Fruit fly (Drosophila melanogaster): Measurements from ENCODE around the gene bur.

The bur gene

dm6 chr2L:21163311-21163842, 16.1 kb downstream of the bur start, which contains the start of gene Noc2 (continued):
- TF ChIP-seq CG34422 (GFP tag; IDR thresholded peaks at IDR 0.05) (peak; percentile 60; the same call in 2 of the 3 replicates), CG14710 (tag; optimal IDR thresholded peaks at IDR 0.05) (peak; percentile 54), chm (GFP tag; IDR thresholded peaks at IDR 0.05) (no peak), CG3065 (GFP tag; optimal IDR thresholded peaks at IDR 0.05) (peak; percentile 2), CG31365 (tag; optimal IDR thresholded peaks at IDR 0.05) (no peak), D19B (GFP tag; optimal IDR thresholded peaks at IDR 0.05) (no peak), pan (optimal IDR thresholded peaks at IDR 0.05) (no peak), pan (GFP tag; optimal IDR thresholded peaks at IDR 0.05 in 1 of 2, IDR thresholded peaks at IDR 0.05 in 1 of 2) (peak in 1 of 2 experiments; percentile 53), klu (GFP tag; IDR thresholded peaks at IDR 0.05) (0 out of 2 replicates have a peak, but pooled peaks have one; percentile 27), dm (GFP tag; optimal IDR thresholded peaks at IDR 0.05) (peak; percentile 96), MESR4 (GFP tag; optimal IDR thresholded peaks at IDR 0.05) (peak; percentile 74), CG1647 (GFP tag; optimal IDR thresholded peaks at IDR 0.05) (peak; percentile 25), CG8944 (GFP tag; optimal IDR thresholded peaks at IDR 0.05) (peak; percentile 16), p53 (GFP tag; optimal IDR thresholded peaks at IDR 0.05) (no peak), Hr3 (GFP tag; optimal IDR thresholded peaks at IDR 0.05) (peak; percentile 72), CG15696 (tag; optimal IDR thresholded peaks at IDR 0.05) (peak; percentile 27), insv (GFP tag; optimal IDR thresholded peaks at IDR 0.05) (no peak), CG15514 (GFP tag; optimal IDR thresholded peaks at IDR 0.05) (peak; percentile 37), CG31441 (GFP tag; IDR thresholded peaks at IDR 0.05) (peak; percentile 64), dmrt11E (tag; optimal IDR thresholded peaks at IDR 0.05) (peak; percentile 36), CG18262 (tag; optimal IDR thresholded peaks at IDR 0.05) (peak; percentile 60), nerfin-2 (GFP tag; IDR thresholded peaks at IDR 0.05; ENCODE audit: partially characterized antibody) (no peak), otp (GFP tag; IDR thresholded peaks at IDR 0.05) (no peak), CG11504 (tag; optimal IDR thresholded peaks at IDR 0.05) (peak; percentile 56), al (GFP tag; IDR thresholded peaks at IDR 0.05) (peak; percentile 46; the same call in 1 of the 2 replicates), mld (GFP tag; IDR thresholded peaks at IDR 0.05; ENCODE audit: partially characterized antibody) (no peak), cad (GFP tag; optimal IDR thresholded peaks at IDR 0.05) (no peak), CG2712 (tag; optimal IDR thresholded peaks at IDR 0.05) (peak; percentile 64), pros (GFP tag; optimal IDR thresholded peaks at IDR 0.05) (no peak), Xbp1 (GFP tag; optimal IDR thresholded peaks at IDR 0.05) (peak; percentile 63), exex (tag; optimal IDR thresholded peaks at IDR 0.05) (no peak), Nf-YA (GFP tag; IDR thresholded peaks at IDR 0.05) (no peak), CG11398 (GFP tag; optimal IDR thresholded peaks at IDR 0.05) (no peak), chinmo (GFP tag; IDR thresholded peaks at IDR 0.05; ENCODE audit: partially characterized antibody) (no peak), Dref (GFP tag; IDR thresholded peaks at IDR 0.05) (peak; percentile 50), CG14441 (GFP tag; IDR thresholded peaks at IDR 0.05) (peak; percentile 62), Spps (tag; optimal IDR thresholded peaks at IDR 0.05) (no peak), HLH54F (GFP tag; optimal IDR thresholded peaks at IDR 0.05) (peak; percentile 29), CG11695 (GFP tag; IDR thresholded peaks at IDR 0.05) (no peak), Pdp1 (GFP tag; optimal IDR thresholded peaks at IDR 0.05) (peak; percentile 11 to 31), slp2 (GFP tag; optimal IDR thresholded peaks at IDR 0.05) (no peak), CG7372 (GFP tag; IDR thresholded peaks at IDR 0.05) (peak; percentile 33; the same call in 1 of the 2 replicates), CG6254 (GFP tag; optimal IDR thresholded peaks at IDR 0.05) (no peak), vfl (GFP tag; optimal IDR thresholded peaks at IDR 0.05) (no peak), CG11696 (GFP tag; IDR thresholded peaks at IDR 0.05) (0 out of 2 replicates have a peak, but pooled peaks have one; percentile 39), CG10267 (tag; optimal IDR thresholded peaks at IDR 0.05) (peak; percentile 37), CG1024 (GFP tag; IDR thresholded peaks at IDR 0.05) (peak; percentile 60), CG15011 (GFP tag; optimal IDR thresholded peaks at IDR 0.05) (no peak), CG10543 (GFP tag; optimal IDR thresholded peaks at IDR 0.05) (peak; percentile 45), CG4730 (GFP tag; IDR thresholded peaks at IDR 0.05) (peak; percentile 20; the same call in 1 of the 2 replicates)

Data from whole organism, embryonic.